Worm (Caenorhabditis elegans) whole organism, mixed stage, embryonic: ENCODE data around the gene T26H10.2.
"Not testable (repeated sequence)": the region's sequence is repeated elsewhere in the genome, so short reads cannot be mapped to it uniquely, and the experiment has no call there.

Source experiments
- M03D4.4 ChIP-seq: sonication (generic microtip); optimal IDR thresholded peaks from 2 replicates; lab custom pipeline; 2017; ENCODE audit warnings: mild to moderate bottlenecking, missing genetic modification characterization, missing compliant biosample characterization
- bed-3 ChIP-seq: fragments of 200-800 bp; sonication (Bioruptor generic); optimal IDR thresholded peaks from 3 replicates; lab custom pipeline; 2018; ENCODE audit warnings: mild to moderate bottlenecking, missing genetic modification characterization, moderate library complexity, missing compliant biosample characterization
- blmp-1 ChIP-seq: fragments of 150-350 bp; optimal IDR thresholded peaks from 2 replicates; lab custom pipeline; 2014; ENCODE audit warnings: missing biosample characterization, missing genetic modification characterization
- ceh-39 ChIP-seq: fragments of 150-350 bp; optimal IDR thresholded peaks from 2 replicates; lab custom pipeline; 2014; ENCODE audit warnings: missing biosample characterization, missing genetic modification characterization
- ceh-43 ChIP-seq: fragments of 200-800 bp; sonication (Bioruptor generic); optimal IDR thresholded peaks from 2 replicates; lab custom pipeline; 2018; ENCODE audit warnings: mild to moderate bottlenecking, missing genetic modification characterization, moderate library complexity, missing compliant biosample characterization
- ceh-83 ChIP-seq: fragments of 200-800 bp; sonication (Bioruptor generic); optimal IDR thresholded peaks from 2 replicates; lab custom pipeline; 2018; ENCODE audit warnings: mild to moderate bottlenecking, missing genetic modification characterization, missing compliant biosample characterization
- ces-1 ChIP-seq: fragments of 150-350 bp; optimal IDR thresholded peaks from 2 replicates; lab custom pipeline; 2014; ENCODE audit warnings: missing biosample characterization, missing genetic modification reagents, missing genetic modification characterization
- drap-1 ChIP-seq: fragments of 200-800 bp; sonication (Bioruptor generic); optimal IDR thresholded peaks from 3 replicates; lab custom pipeline; 2018; ENCODE audit warnings: mild to moderate bottlenecking, missing genetic modification characterization, missing compliant biosample characterization
- elt-1 ChIP-seq: sonication (generic microtip); optimal IDR thresholded peaks from 2 replicates; lab custom pipeline; 2017; ENCODE audit warnings: missing genetic modification characterization, mild to moderate bottlenecking, missing compliant biosample characterization, antibody characterized with exemption, moderate library complexity, borderline replicate concordance; ENCODE audit not compliant: insufficient read depth
- flh-1 ChIP-seq: fragments of 200-800 bp; sonication (Bioruptor generic); optimal IDR thresholded peaks from 2 replicates; lab custom pipeline; 2018; ENCODE audit warnings: mild to moderate bottlenecking, missing genetic modification characterization, moderate library complexity, missing compliant biosample characterization
- ham-2 ChIP-seq: fragments of 200-800 bp; sonication (Bioruptor generic); optimal IDR thresholded peaks from 2 replicates; lab custom pipeline; 2018; ENCODE audit warnings: mild to moderate bottlenecking, missing genetic modification characterization, missing compliant biosample characterization
- lin-13 ChIP-seq: fragments of 150-350 bp; optimal IDR thresholded peaks from 2 replicates; lab custom pipeline; 2014; ENCODE audit warnings: missing biosample characterization, missing genetic modification characterization
- lsy-2 ChIP-seq: fragments of 150-350 bp; optimal IDR thresholded peaks from 2 replicates; lab custom pipeline; 2014; ENCODE audit warnings: missing biosample characterization, missing genetic modification characterization
- mab-5 ChIP-seq: fragments of 150-350 bp; optimal IDR thresholded peaks from 2 replicates; lab custom pipeline; 2014; ENCODE audit warnings: missing biosample characterization, missing genetic modification characterization
- mep-1 ChIP-seq: fragments of 150-350 bp; optimal IDR thresholded peaks from 2 replicates; lab custom pipeline; 2017; ENCODE audit warnings: missing biosample characterization, missing genetic modification reagents, missing genetic modification characterization, inconsistent platforms
- mls-2 ChIP-seq: sonication (generic microtip); optimal IDR thresholded peaks from 2 replicates; lab custom pipeline; 2016; ENCODE audit warnings: mild to moderate bottlenecking, missing genetic modification characterization, moderate library complexity, missing compliant biosample characterization
- nhr-2 ChIP-seq: fragments of 150-350 bp; optimal IDR thresholded peaks from 2 replicates; lab custom pipeline; 2014; ENCODE audit warnings: missing biosample characterization, missing genetic modification characterization
- nhr-237 ChIP-seq: fragments of 150-350 bp; optimal IDR thresholded peaks from 2 replicates; lab custom pipeline; 2014; ENCODE audit warnings: missing biosample characterization, missing genetic modification characterization
- nhr-28 ChIP-seq: fragments of 150-350 bp; optimal IDR thresholded peaks from 2 replicates; lab custom pipeline; 2014; ENCODE audit warnings: missing biosample characterization, missing genetic modification characterization
- nhr-76 ChIP-seq: sonication (generic microtip); optimal IDR thresholded peaks from 2 replicates; lab custom pipeline; 2017; ENCODE audit warnings: missing biosample characterization, missing genetic modification characterization
- sem-2 ChIP-seq: fragments of 200-800 bp; sonication (Bioruptor generic); optimal IDR thresholded peaks from 2 replicates; lab custom pipeline; 2018; ENCODE audit warnings: mild to moderate bottlenecking, missing genetic modification characterization, missing compliant biosample characterization
- snpc-4 ChIP-seq: fragments of 150-350 bp; optimal IDR thresholded peaks from 2 replicates; lab custom pipeline; 2014; ENCODE audit warnings: missing biosample characterization, missing genetic modification characterization
- tbx-8 ChIP-seq: fragments of 200-800 bp; sonication (Bioruptor generic); optimal IDR thresholded peaks from 2 replicates; lab custom pipeline; 2018; ENCODE audit warnings: mild to moderate bottlenecking, missing genetic modification characterization, moderate library complexity, missing compliant biosample characterization
- unc-120 ChIP-seq: sonication (generic microtip); optimal IDR thresholded peaks from 2 replicates; lab custom pipeline; 2017; ENCODE audit warnings: missing genetic modification characterization, missing compliant biosample characterization; ENCODE audit not compliant: poor library complexity, severe bottlenecking
- unc-39 ChIP-seq: fragments of 150-350 bp; optimal IDR thresholded peaks from 2 replicates; lab custom pipeline; 2014; ENCODE audit warnings: missing biosample characterization, missing genetic modification characterization
- unc-62 ChIP-seq: fragments of 150-350 bp; optimal IDR thresholded peaks from 2 replicates; lab custom pipeline; 2014; ENCODE audit warnings: missing biosample characterization, missing genetic modification reagents, missing genetic modification characterization
- zip-8 ChIP-seq: fragments of 150-350 bp; optimal IDR thresholded peaks from 2 replicates; lab custom pipeline; 2014; ENCODE audit warnings: missing biosample characterization, missing genetic modification characterization

T26H10.2 gene

ce11 chrV:11402610-11403009, 21.9 kb downstream of the T26H10.2 start, which contains the start of gene nas-19:
Gene nas-19, minus strand, starts transcription at chrV:11402710.
- no peak for TF ChIP-seq zip-8 (tag; lab: Kevin White, UChicago)
- no peak for TF ChIP-seq blmp-1 (tag; lab: Kevin White, UChicago)
- TF ChIP-seq lin-13 (tag; lab: Kevin White, UChicago): no peak
- no peak for TF ChIP-seq ceh-83 (GFP tag; lab: Kevin White, UChicago)
- no peak for TF ChIP-seq ceh-39 (tag; lab: Kevin White, UChicago)
- no peak for TF ChIP-seq mab-5 (tag; lab: Kevin White, UChicago)
- TF ChIP-seq mls-2 (tag; lab: Kevin White, UChicago): no peak
- no peak for TF ChIP-seq sem-2
- no peak for TF ChIP-seq M03D4.4
- no peak for TF ChIP-seq bed-3 (GFP tag; lab: Kevin White, UChicago)
- TF ChIP-seq lsy-2 (tag; lab: Kevin White, UChicago): no peak
- TF ChIP-seq drap-1 (GFP tag; lab: Kevin White, UChicago): no peak
- TF ChIP-seq unc-120 (tag; lab: Kevin White, UChicago): no peak
- TF ChIP-seq unc-62 (GFP tag; lab: Kevin White, UChicago): no peak
- TF ChIP-seq nhr-76 (tag; lab: Kevin White, UChicago): no peak
- TF ChIP-seq nhr-28: no peak
- TF ChIP-seq elt-1 (tag; lab: Kevin White, UChicago): no peak
- no peak for TF ChIP-seq nhr-237 (tag; lab: Kevin White, UChicago)
- TF ChIP-seq, all 35 proteins: peak for 0

DNA sequence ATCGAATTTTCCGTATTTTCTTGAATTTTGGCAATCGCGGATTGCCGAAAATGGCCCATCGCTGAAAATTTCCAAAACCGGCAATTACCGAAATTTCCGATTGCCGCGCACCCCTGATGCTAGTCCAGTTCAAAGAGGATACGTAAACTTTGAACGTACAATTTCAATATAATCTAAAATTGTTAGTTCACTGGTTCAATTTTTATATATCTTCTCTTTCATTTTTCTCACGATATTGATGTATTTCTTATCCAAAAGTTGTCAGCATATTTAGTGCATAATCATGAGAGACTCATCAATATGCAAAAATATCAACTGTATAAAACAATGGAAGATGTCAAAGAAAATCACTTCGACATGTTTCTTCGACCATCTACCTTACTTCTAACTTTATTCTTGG, 25.8 kb downstream of the T26H10.2 start, which contains the start of gene nas-17:
TSS of gene nas-17 (plus strand) at position 301 of the 400 bp plus-strand sequence.
- no peak for TF ChIP-seq flh-1 (GFP tag; lab: Kevin White, UChicago)

DNA sequence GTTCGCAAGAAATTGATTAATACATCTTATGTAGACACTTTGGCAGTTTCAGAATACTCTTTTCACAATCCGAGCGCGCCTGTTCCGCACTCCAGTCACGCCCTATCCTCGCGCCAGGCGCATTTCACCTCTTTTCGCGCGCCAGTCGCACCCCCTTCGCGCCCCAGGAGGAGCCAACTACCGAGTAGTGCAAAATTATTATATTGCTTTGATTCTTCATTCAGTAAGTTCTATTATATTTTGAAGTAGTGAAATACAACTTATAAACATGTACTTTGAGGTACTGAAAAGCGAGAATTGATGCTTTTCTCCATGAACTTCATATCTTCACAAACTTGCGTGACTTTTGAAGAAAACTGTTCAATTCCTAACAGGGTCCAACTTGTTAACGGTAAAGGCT, 28.3 kb downstream of the T26H10.2 start, which contains the start of gene nas-18:
TSS of gene nas-18 (plus strand) at position 301 of the 400 bp plus-strand sequence.
- not testable (repeated sequence) for TF ChIP-seq flh-1 (GFP tag; lab: Kevin White, UChicago); ceh-83 (GFP tag; lab: Kevin White, UChicago); snpc-4 (tag; lab: Kevin White, UChicago)

- TF ChIP-seq nhr-28; bed-3 (GFP tag; lab: Kevin White, UChicago); nhr-2: not testable (repeated sequence)
These were observed 29.4 kb downstream of the T26H10.2 start, which contains the start of gene K03B8.4 for ce11 chrV:11395024-11395423. Gene K03B8.4, minus strand, starts transcription at chrV:11395124.

DNA sequence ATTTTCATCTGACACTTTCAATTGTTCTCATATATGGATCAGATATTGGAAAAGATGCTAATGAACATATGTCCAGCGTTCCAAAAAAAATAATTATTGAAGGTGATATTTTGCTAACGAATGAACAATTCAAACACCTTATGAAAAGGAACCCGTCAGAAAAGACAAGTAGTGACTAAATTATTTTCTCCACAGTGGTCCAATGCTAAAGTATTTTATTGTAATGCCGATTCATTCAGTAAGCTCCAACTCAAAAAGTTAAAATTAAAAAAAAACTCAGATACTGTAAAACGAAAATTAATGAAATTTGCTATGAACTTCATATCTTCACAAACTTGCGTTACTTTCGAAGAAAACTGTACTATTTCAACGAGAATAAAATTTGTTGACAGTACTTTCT, 32.4 kb downstream of the T26H10.2 start, which contains the start of gene nas-16:
TSS of gene nas-16 (plus strand) at position 301 of the 400 bp plus-strand sequence.
- TF ChIP-seq nhr-28: no peak
- TF ChIP-seq M03D4.4: no peak
- no peak for TF ChIP-seq zip-8 (tag; lab: Kevin White, UChicago)
- TF ChIP-seq ceh-43 (GFP tag; lab: Kevin White, UChicago): no peak
- no peak for TF ChIP-seq blmp-1 (tag; lab: Kevin White, UChicago)
- TF ChIP-seq drap-1 (GFP tag; lab: Kevin White, UChicago): no peak
- TF ChIP-seq flh-1 (GFP tag; lab: Kevin White, UChicago): no peak
- TF ChIP-seq tbx-8 (GFP tag; lab: Kevin White, UChicago): no peak
- TF ChIP-seq, all 35 proteins: peak for 0

DNA sequence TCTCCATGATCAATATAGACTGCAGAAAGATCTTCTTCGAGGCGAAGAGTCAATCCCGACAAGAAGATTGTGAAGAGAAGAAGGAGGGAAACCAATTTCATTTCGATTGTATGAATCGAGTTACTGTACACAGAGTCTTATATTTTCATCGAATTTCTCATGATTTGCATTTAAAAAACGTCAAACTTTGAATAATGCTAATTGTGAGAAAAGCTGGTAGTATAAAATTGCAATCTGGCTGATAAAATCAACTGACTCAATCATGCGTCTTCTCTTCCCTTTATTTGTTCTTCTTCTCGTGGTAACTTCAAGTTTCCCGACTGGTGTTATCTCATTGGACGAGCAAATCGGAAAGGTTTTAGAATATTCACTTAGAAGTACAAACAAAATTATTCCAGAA, 34.1 kb downstream of the T26H10.2 start, which contains the start of the genes K03B8.11 and K03B8.14:
TSS of gene K03B8.11 (minus strand) at position 101 of the 400 bp plus-strand sequence.
TSS of gene K03B8.14 (plus strand) at position 110 of the 400 bp plus-strand sequence.
- no peak for TF ChIP-seq nhr-2
- TF ChIP-seq ham-2 (GFP tag; lab: Kevin White, UChicago): no peak
- TF ChIP-seq lin-13 (tag; lab: Kevin White, UChicago): no peak
- no peak for TF ChIP-seq unc-39 (tag; lab: Kevin White, UChicago)
- TF ChIP-seq nhr-237 (tag; lab: Kevin White, UChicago): no peak
- no peak for TF ChIP-seq nhr-28
- no peak for TF ChIP-seq zip-8 (tag; lab: Kevin White, UChicago)
- TF ChIP-seq mep-1 (tag; lab: Kevin White, UChicago): no peak
- no peak for TF ChIP-seq sem-2
- no peak for TF ChIP-seq ces-1 (GFP tag; lab: Kevin White, UChicago)
- no peak for TF ChIP-seq mab-5 (tag; lab: Kevin White, UChicago)
- TF ChIP-seq M03D4.4: no peak
- TF ChIP-seq lsy-2 (tag; lab: Kevin White, UChicago): no peak
